Worm (Caenorhabditis elegans): Measurements from ENCODE around the gene C49A9.1.
A peak's percentile ranks its signal among the peaks of the same experiment; 100 is the strongest.

C49A9.1 gene

ce11 chrIV:6271923-6272322 lies 43.9 kb downstream of the C49A9.1 start, which contains the start of gene srv-31:
TSS of gene srv-31 (minus strand) at chrIV:6272023.
- TF ChIP-seq Y53G8AR.9 (GFP tag; conservative IDR thresholded peaks at IDR 0.05) (no peak), dpff-1 (tag; optimal IDR thresholded peaks at IDR 0.05) (no peak), ets-4 (GFP tag; optimal IDR thresholded peaks at IDR 0.05) (no peak), tlf-1 (GFP tag; optimal IDR thresholded peaks at IDR 0.05) (no peak), B0336.3 (GFP tag; IDR thresholded peaks at IDR 0.05) (no peak), ztf-22 (GFP tag; optimal IDR thresholded peaks at IDR 0.05) (no peak), F37B4.10 (GFP tag; IDR thresholded peaks at IDR 0.05) (no peak), ztf-25 (GFP tag; IDR thresholded peaks at IDR 0.05) (no peak), C17E4.6 (GFP tag; IDR thresholded peaks at IDR 0.05) (no peak), Y56A3A.18 (GFP tag; IDR thresholded peaks at IDR 0.05) (no peak), him-1 (tag; optimal IDR thresholded peaks at IDR 0.05) (no peak), ztf-26 (tag; optimal IDR thresholded peaks at IDR 0.05) (no peak), aptf-3 (GFP tag; IDR thresholded peaks at IDR 0.05) (no peak), nhr-80 (tag; optimal IDR thresholded peaks at IDR 0.05) (no peak), madf-6 (GFP tag; IDR thresholded peaks at IDR 0.05) (no peak)

DNA sequence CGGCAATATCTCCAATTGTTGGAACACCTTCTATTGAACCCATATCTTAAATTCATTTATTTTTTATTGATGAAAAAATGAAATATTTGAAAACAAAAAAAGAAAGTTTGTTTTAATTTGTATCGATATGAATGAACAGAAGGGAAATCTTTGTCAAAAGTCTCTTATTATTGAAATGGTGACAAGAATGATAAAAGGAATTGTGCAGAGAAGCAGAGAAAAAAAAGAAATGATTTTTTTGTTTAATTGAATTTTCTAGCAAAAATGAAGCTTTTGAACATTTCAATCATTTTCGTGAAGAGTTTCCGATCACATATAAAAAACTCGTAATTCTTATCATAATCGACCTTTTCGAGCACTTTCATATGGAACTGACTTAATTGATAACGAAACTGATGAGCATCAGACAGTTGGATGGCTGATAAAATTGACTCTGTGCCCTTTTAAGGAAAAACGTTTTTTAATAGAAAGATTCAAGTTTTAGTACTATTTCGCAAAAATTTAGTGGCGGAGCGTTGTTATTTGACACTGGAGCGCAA lies 47.8 kb downstream of the C49A9.1 start, which contains the start of the genes aat-4 and T13A10.1:
Gene aat-4, minus strand, starts transcription at position 51 of the 539 bp plus-strand sequence.
Gene T13A10.1, plus strand, starts transcription at position 411 of the 539 bp plus-strand sequence.
- no peak for TF ChIP-seq aptf-2 (GFP tag; conservative IDR thresholded peaks at IDR 0.05)
- peak; percentile 89 for TF ChIP-seq nhr-80 (tag; optimal IDR thresholded peaks at IDR 0.05)

DNA sequence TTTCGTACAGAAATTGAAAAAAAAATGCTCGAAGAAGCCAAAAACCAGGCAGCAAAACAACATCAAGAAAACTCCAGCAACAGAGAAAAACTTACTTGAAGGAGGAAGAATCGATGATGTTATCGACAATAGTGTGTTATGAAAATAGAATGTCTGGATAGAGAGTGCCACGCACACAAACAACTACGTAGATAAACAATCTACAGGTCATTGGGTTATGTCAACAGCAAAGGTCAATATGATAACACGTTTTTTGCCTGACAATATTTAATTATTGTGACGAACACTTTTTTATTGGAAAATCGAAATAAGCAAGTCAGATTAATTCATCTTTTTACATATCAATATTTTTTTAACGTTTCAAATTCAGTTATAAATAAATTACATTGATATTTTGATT lies 51.4 kb downstream of the C49A9.1 start, which contains the start of gene sams-5:
Gene sams-5, minus strand, starts transcription at position 131 of the 400 bp plus-strand sequence.
- TF ChIP-seq cebp-1 (GFP tag; IDR thresholded peaks at IDR 0.05) (no peak), cebp-1 (tag; optimal IDR thresholded peaks at IDR 0.05) (no peak), ekl-4 (GFP tag; IDR thresholded peaks at IDR 0.05) (no peak), chd-7 (tag; optimal IDR thresholded peaks at IDR 0.05) (no peak), nfya-1 (tag; optimal IDR thresholded peaks at IDR 0.05; ENCODE audit: borderline replicate concordance, insufficient read depth) (no peak), zim-3 (tag; optimal IDR thresholded peaks at IDR 0.05) (no peak), cebp-2 (GFP tag; IDR thresholded peaks at IDR 0.05) (no peak), bed-2 (GFP tag; IDR thresholded peaks at IDR 0.05) (no peak), madf-3 (GFP tag; IDR thresholded peaks at IDR 0.05) (no peak), ama-1 (optimal IDR thresholded peaks at IDR 0.05) (no peak), ama-1 (GFP tag; optimal IDR thresholded peaks at IDR 0.05) (no peak), aptf-2 (GFP tag; conservative IDR thresholded peaks at IDR 0.05) (no peak), lin-40 (tag; optimal IDR thresholded peaks at IDR 0.05) (no peak), snpc-4 (GFP tag; optimal IDR thresholded peaks at IDR 0.05) (no peak), snpc-4 (tag; optimal IDR thresholded peaks at IDR 0.05) (no peak), madf-10 (tag; optimal IDR thresholded peaks at IDR 0.05) (no peak), dox-1 (GFP tag; IDR thresholded peaks at IDR 0.05) (no peak), rpc-1 (optimal IDR thresholded peaks at IDR 0.05) (no peak), rpc-1 (tag; optimal IDR thresholded peaks at IDR 0.05) (no peak)
